Worm (Caenorhabditis elegans): ENCODE measurements around the gene C42D4.18.

The C42D4.18 gene

ce11 chrIV:7166553-7166952, at the start of gene C42D4.18:
TSS of gene C42D4.18 (plus strand) at chrIV:7166783.
- TF ChIP-seq elt-2 (tag; optimal IDR thresholded peaks at IDR 0.05) (no peak), fkh-8 (tag; optimal IDR thresholded peaks at IDR 0.05) (peak; percentile 37), F16B12.6 (tag; optimal IDR thresholded peaks at IDR 0.05) (peak; percentile 16), mep-1 (tag; optimal IDR thresholded peaks at IDR 0.05) (peak; percentile 53), nhr-85 (tag) (peak; percentile 44), unc-86 (tag; optimal IDR thresholded peaks at IDR 0.05) (no peak), dpl-1 (GFP tag; optimal IDR thresholded peaks at IDR 0.05) (peak; percentile 8 to 27 (median 13)), ama-1 (optimal IDR thresholded peaks at IDR 0.05) (no peak), nhr-47 (tag; optimal IDR thresholded peaks at IDR 0.05) (peak; percentile 38), rnt-1 (tag; optimal IDR thresholded peaks at IDR 0.05) (peak; percentile 38), mdl-1 (tag; optimal IDR thresholded peaks at IDR 0.05) (peak in 1 of 2 experiments; percentile 29), lin-39 (tag; optimal IDR thresholded peaks at IDR 0.05) (no peak), efl-1 (optimal IDR thresholded peaks at IDR 0.05) (peak; percentile 65 to 73), efl-1 (GFP tag; optimal IDR thresholded peaks at IDR 0.05 in 1 of 2) (peak in 1 of 2 experiments; percentile 82), dsc-1 (tag; optimal IDR thresholded peaks at IDR 0.05) (peak; percentile 42), ceh-82 (tag; optimal IDR thresholded peaks at IDR 0.05) (peak in 1 of 3 experiments; percentile 31), lir-3 (tag; optimal IDR thresholded peaks at IDR 0.05; ENCODE audit: poor library complexity) (peak; percentile 7), lsy-2 (tag; optimal IDR thresholded peaks at IDR 0.05) (peak; percentile 36 to 44), snu-23 (GFP tag; optimal IDR thresholded peaks at IDR 0.05) (peak; percentile 50), isw-1 (GFP tag; IDR thresholded peaks at IDR 0.05) (peak; percentile 24), nhr-71 (tag; optimal IDR thresholded peaks at IDR 0.05) (peak; percentile 57), swsn-7 (tag; optimal IDR thresholded peaks at IDR 0.05) (peak; percentile 25)

- no peak for TF ChIP-seq nhr-28 (tag; optimal IDR thresholded peaks at IDR 0.05)
- no peak for TF ChIP-seq C04F5.9 (tag; optimal IDR thresholded peaks at IDR 0.05)
Measured at ce11 chrIV:7121313-7122055, 45.1 kb upstream of the C42D4.18 start, which contains the start of the genes C34D4.10 and str-48. TSS of gene C34D4.10 (minus strand) at chrIV:7121413. TSS of gene str-48 (plus strand) at chrIV:7122005.

- TF ChIP-seq dpl-1 (GFP tag; optimal IDR thresholded peaks at IDR 0.05) (peak in 1 of 3 experiments; percentile 26), lin-39 (tag; optimal IDR thresholded peaks at IDR 0.05) (no peak), elt-3 (tag; optimal IDR thresholded peaks at IDR 0.05) (peak in 2 of 6 experiments; percentile 59 to 95), nhr-85 (tag) (peak; percentile 89), nhr-20 (tag; optimal IDR thresholded peaks at IDR 0.05) (peak; percentile 60), snu-23 (GFP tag; optimal IDR thresholded peaks at IDR 0.05) (peak; percentile 57), tbx-2 (tag; optimal IDR thresholded peaks at IDR 0.05) (peak; percentile 18), unc-130 (tag; optimal IDR thresholded peaks at IDR 0.05) (peak; percentile 39), rnt-1 (tag; optimal IDR thresholded peaks at IDR 0.05) (peak; percentile 7), lin-35 (GFP tag; optimal IDR thresholded peaks at IDR 0.05) (peak in 1 of 2 experiments; percentile 43), unc-30 (tag; optimal IDR thresholded peaks at IDR 0.05) (no peak), lsy-2 (tag; optimal IDR thresholded peaks at IDR 0.05) (peak; percentile 1 to 33), nhr-71 (tag; optimal IDR thresholded peaks at IDR 0.05) (peak; percentile 59), lin-13 (GFP tag; optimal IDR thresholded peaks at IDR 0.05) (no peak), lin-14 (GFP tag; optimal IDR thresholded peaks at IDR 0.05) (peak; percentile 60), nhr-77 (tag; optimal IDR thresholded peaks at IDR 0.05) (no peak), mdl-1 (tag; optimal IDR thresholded peaks at IDR 0.05) (peak in 1 of 2 experiments; percentile 32), mep-1 (tag; optimal IDR thresholded peaks at IDR 0.05) (peak; percentile 39), blmp-1 (tag; optimal IDR thresholded peaks at IDR 0.05) (peak; percentile 80)
Measured at ce11 chrIV:7131780-7132179, 34.8 kb upstream of the C42D4.18 start, which contains the start of gene grsp-3. TSS of gene grsp-3 (minus strand) at chrIV:7131928.

- TF ChIP-seq ceh-63 (GFP tag; optimal IDR thresholded peaks at IDR 0.05), result no peak
- TF ChIP-seq lin-14 (GFP tag; optimal IDR thresholded peaks at IDR 0.05), result peak; percentile 11
- peak; percentile 56 for TF ChIP-seq nhr-71 (tag; optimal IDR thresholded peaks at IDR 0.05)
- no peak for TF ChIP-seq aha-1 (tag; optimal IDR thresholded peaks at IDR 0.05)
- no peak for TF ChIP-seq nhr-85 (tag)
- TF ChIP-seq ceh-82 (tag; optimal IDR thresholded peaks at IDR 0.05), result no peak
- no peak for TF ChIP-seq ztf-4 (tag; optimal IDR thresholded peaks at IDR 0.05)
- no peak for TF ChIP-seq egl-27 (tag; optimal IDR thresholded peaks at IDR 0.05)
- TF ChIP-seq swsn-7 (tag; optimal IDR thresholded peaks at IDR 0.05), result peak; percentile 31
- no peak for TF ChIP-seq ztf-11 (tag; optimal IDR thresholded peaks at IDR 0.05)
- TF ChIP-seq zip-4 (GFP tag; optimal IDR thresholded peaks at IDR 0.05), result no peak
- TF ChIP-seq elt-2 (tag; optimal IDR thresholded peaks at IDR 0.05), result no peak
- peak; percentile 52 for TF ChIP-seq nhr-47 (tag; optimal IDR thresholded peaks at IDR 0.05)
- TF ChIP-seq lin-13 (GFP tag; optimal IDR thresholded peaks at IDR 0.05), result no peak
- peak in 2 of 3 experiments; percentile 48 to 58 for TF ChIP-seq dpl-1 (GFP tag; optimal IDR thresholded peaks at IDR 0.05)
- TF ChIP-seq nhr-77 (tag; optimal IDR thresholded peaks at IDR 0.05), result no peak
- no peak for TF ChIP-seq ceh-88 (GFP tag; IDR thresholded peaks at IDR 0.05)
- TF ChIP-seq nhr-20 (tag; optimal IDR thresholded peaks at IDR 0.05), result peak; percentile 38
- no peak for TF ChIP-seq hlh-17 (GFP tag; optimal IDR thresholded peaks at IDR 0.05; ENCODE audit: borderline replicate concordance)
- TF ChIP-seq tbx-2 (tag; optimal IDR thresholded peaks at IDR 0.05), result peak; percentile 6
- no peak for TF ChIP-seq fkh-4 (tag; optimal IDR thresholded peaks at IDR 0.05; ENCODE audit: borderline replicate concordance)
Measured at ce11 chrIV:7133140-7133539, 33.4 kb upstream of the C42D4.18 start, which contains the start of gene cyn-12. TSS of gene cyn-12 (minus strand) at chrIV:7133217.

All from whole organism, L1 larva.